Worm (Caenorhabditis elegans) whole organism, L2 larva: ENCODE measurements around the gene ZC449.7.

ENCODE experiments used
- F13H6.1 ChIP-seq: sonication (generic microtip); optimal IDR thresholded peaks from 2 replicates; lab custom pipeline; 2016; ENCODE audit warnings: missing genetic modification characterization, missing compliant biosample characterization
- ama-1 ChIP-seq: fragments of 150-350 bp; optimal IDR thresholded peaks from 2 replicates; lab custom pipeline; 2018; ENCODE audit warnings: inconsistent platforms
- blmp-1 ChIP-seq: sonication (generic microtip); optimal IDR thresholded peaks from 2 replicates; lab custom pipeline; 2017; ENCODE audit warnings: missing genetic modification characterization, mild to moderate bottlenecking, missing compliant biosample characterization, antibody characterized with exemption, moderate library complexity; ENCODE audit not compliant: insufficient read depth
- ceh-82 ChIP-seq: fragments of 150-350 bp; optimal IDR thresholded peaks from 2 replicates; lab custom pipeline; 2014; ENCODE audit warnings: missing biosample characterization, missing genetic modification characterization
- egl-27 ChIP-seq: sonication (generic microtip); optimal IDR thresholded peaks from 3 replicates; lab custom pipeline; 2017; ENCODE audit warnings: missing biosample characterization, missing genetic modification reagents, missing genetic modification characterization
- fos-1 ChIP-seq: fragments of 150-350 bp; optimal IDR thresholded peaks from 2 replicates; lab custom pipeline; 2014; ENCODE audit warnings: missing biosample characterization, missing genetic modification characterization
- lsy-2 ChIP-seq, 2 experiments: fragments of 150-350 bp in 1 of 2; sonication (generic microtip) in 1 of 2; optimal IDR thresholded peaks; 2 replicates each; lab custom pipeline; 2014 to 2017; ENCODE audit warnings: missing biosample characterization in 2 of 2, missing genetic modification characterization in 2 of 2
- mdl-1 ChIP-seq, 2 experiments: fragments of 150-350 bp in 1 of 2; sonication (generic microtip) in 1 of 2; optimal IDR thresholded peaks; 2 replicates each; lab custom pipeline; 2017; ENCODE audit warnings: missing biosample characterization in 2 of 2, missing genetic modification characterization in 2 of 2
- nhr-10 ChIP-seq: sonication (generic microtip); optimal IDR thresholded peaks from 2 replicates; lab custom pipeline; 2017; ENCODE audit warnings: missing biosample characterization, missing genetic modification characterization
- nhr-12 ChIP-seq: fragments of 150-350 bp; optimal IDR thresholded peaks from 2 replicates; lab custom pipeline; 2014; ENCODE audit warnings: missing biosample characterization, missing genetic modification characterization
- nhr-237 ChIP-seq: fragments of 150-350 bp; optimal IDR thresholded peaks from 2 replicates; lab custom pipeline; 2014; ENCODE audit warnings: missing biosample characterization, missing genetic modification characterization
- sma-3 ChIP-seq: sonication (generic microtip); optimal IDR thresholded peaks from 2 replicates; lab custom pipeline; 2016; ENCODE audit warnings: missing genetic modification reagents, missing genetic modification characterization, missing compliant biosample characterization

DNA sequence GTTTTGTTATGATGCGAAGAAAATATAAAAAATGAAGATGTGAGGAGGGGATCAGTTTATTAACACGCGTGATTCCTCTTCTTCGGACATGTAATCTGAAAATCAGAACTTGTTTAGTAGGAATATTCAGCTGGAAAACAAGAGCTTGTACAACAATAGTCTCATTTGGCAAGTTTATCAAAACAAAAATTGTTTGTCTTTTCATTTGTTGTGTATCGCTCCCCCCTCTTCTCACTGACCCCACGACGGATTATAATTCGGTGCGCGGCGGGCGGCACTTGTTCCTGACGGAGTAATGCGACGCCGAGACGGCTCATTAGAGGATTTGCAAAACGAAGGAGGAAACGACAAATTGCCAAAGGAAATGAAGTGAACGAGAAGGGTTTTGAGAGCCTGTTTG, 20.0 kb downstream of the ZC449.7 start, which contains the start of gene ZC449.4:
- TF ChIP-seq egl-27 (tag; lab: Kevin White, UChicago): no peak
- no peak for TF ChIP-seq nhr-237 (tag; lab: Kevin White, UChicago)
- no peak for TF ChIP-seq nhr-12 (tag; lab: Kevin White, UChicago)
- TF ChIP-seq ceh-82 (tag; lab: Kevin White, UChicago): no peak
- no peak for TF ChIP-seq nhr-10 (tag; lab: Kevin White, UChicago)
- no peak for TF ChIP-seq blmp-1
- no peak for TF ChIP-seq mdl-1 (tag; optimal IDR thresholded peaks at IDR 0.05; lab: Kevin White, UChicago)
- no peak for TF ChIP-seq fos-1
- TF ChIP-seq ama-1: no peak
- TF ChIP-seq F13H6.1 (tag; lab: Kevin White, UChicago): no peak
- no peak for TF ChIP-seq sma-3 (GFP tag; lab: Kevin White, UChicago)
- no peak for TF ChIP-seq lsy-2 (tag; optimal IDR thresholded peaks at IDR 0.05; lab: Kevin White, UChicago)
